Fruit fly (Drosophila melanogaster): ENCODE measurements around the gene Acbp5.

Gene Acbp5

dm6 chr3L:8788445-8788844, at the start of gene Acbp5:
Gene Acbp5, minus strand, starts transcription at chr3L:8788545.
- no peak for TF ChIP-seq CG5204 (GFP tag; optimal IDR thresholded peaks at IDR 0.05)
- no peak for TF ChIP-seq CG11617 (GFP tag; optimal IDR thresholded peaks at IDR 0.05)
- TF ChIP-seq Crg-1 (GFP tag; optimal IDR thresholded peaks at IDR 0.05): no peak

dm6 chr3L:8836162-8836561, 47.8 kb upstream of the Acbp5 start, which contains the start of gene CG32026:
Gene CG32026, plus strand, starts transcription at chr3L:8836462.
- TF ChIP-seq Crg-1 (GFP tag; optimal IDR thresholded peaks at IDR 0.05) (no peak), CG7045 (GFP tag; optimal IDR thresholded peaks at IDR 0.05) (no peak)

dm6 chr3L:8835441-8835840, 47.1 kb upstream of the Acbp5 start:
- TF ChIP-seq cnc (optimal IDR thresholded peaks at IDR 0.05): no peak
- TF ChIP-seq tj (GFP tag; optimal IDR thresholded peaks at IDR 0.05): peak; percentile 89

- TF ChIP-seq CG33017 (tag; optimal IDR thresholded peaks at IDR 0.05) (no peak), Clk (GFP tag; optimal IDR thresholded peaks at IDR 0.05) (no peak), bab1 (GFP tag; optimal IDR thresholded peaks at IDR 0.05) (no peak), CG1620 (GFP tag; optimal IDR thresholded peaks at IDR 0.05) (no peak)
These were observed 46.5 kb upstream of the Acbp5 start for dm6 chr3L:8834886-8835285.

- TF ChIP-seq CG1620 (GFP tag; optimal IDR thresholded peaks at IDR 0.05) (no peak), CG12768 (GFP tag; optimal IDR thresholded peaks at IDR 0.05) (no peak), CG7045 (GFP tag; optimal IDR thresholded peaks at IDR 0.05) (no peak), bab1 (GFP tag; optimal IDR thresholded peaks at IDR 0.05) (no peak), Clk (GFP tag; optimal IDR thresholded peaks at IDR 0.05) (no peak), cic (GFP tag; optimal IDR thresholded peaks at IDR 0.05) (no peak), Crg-1 (GFP tag; optimal IDR thresholded peaks at IDR 0.05) (no peak), ovo (GFP tag; optimal IDR thresholded peaks at IDR 0.05) (no peak), toe (GFP tag; optimal IDR thresholded peaks at IDR 0.05) (no peak), pad (GFP tag; optimal IDR thresholded peaks at IDR 0.05) (no peak), CG11617 (GFP tag; optimal IDR thresholded peaks at IDR 0.05) (no peak), cnc (optimal IDR thresholded peaks at IDR 0.05) (no peak), kay (GFP tag; ENCODE audit: borderline replicate concordance) (no peak), tj (GFP tag; optimal IDR thresholded peaks at IDR 0.05) (no peak), Mnt (GFP tag; optimal IDR thresholded peaks at IDR 0.05) (no peak), CG33017 (tag; optimal IDR thresholded peaks at IDR 0.05) (no peak), CG14711 (tag; optimal IDR thresholded peaks at IDR 0.05) (no peak)
These were observed 46.1 kb upstream of the Acbp5 start for dm6 chr3L:8834486-8834885.

- TF ChIP-seq CG5204 (GFP tag; optimal IDR thresholded peaks at IDR 0.05) (no peak), CG12768 (GFP tag; optimal IDR thresholded peaks at IDR 0.05) (no peak), tj (GFP tag; optimal IDR thresholded peaks at IDR 0.05) (no peak), Hr96 (GFP tag; optimal IDR thresholded peaks at IDR 0.05) (no peak), Crg-1 (GFP tag; optimal IDR thresholded peaks at IDR 0.05) (no peak), CG7045 (GFP tag; optimal IDR thresholded peaks at IDR 0.05) (no peak), bab1 (GFP tag; optimal IDR thresholded peaks at IDR 0.05) (no peak), Mnt (GFP tag; optimal IDR thresholded peaks at IDR 0.05) (no peak), pad (GFP tag; optimal IDR thresholded peaks at IDR 0.05) (no peak), cnc (optimal IDR thresholded peaks at IDR 0.05) (no peak), kay (GFP tag; ENCODE audit: borderline replicate concordance) (no peak), CG7101 (tag; optimal IDR thresholded peaks at IDR 0.05) (no peak), CG11617 (GFP tag; optimal IDR thresholded peaks at IDR 0.05) (no peak), cic (GFP tag; optimal IDR thresholded peaks at IDR 0.05) (no peak), CG14711 (tag; optimal IDR thresholded peaks at IDR 0.05) (no peak), toe (GFP tag; optimal IDR thresholded peaks at IDR 0.05) (no peak), CG1620 (GFP tag; optimal IDR thresholded peaks at IDR 0.05) (no peak), CG33017 (tag; optimal IDR thresholded peaks at IDR 0.05) (no peak), Clk (GFP tag; optimal IDR thresholded peaks at IDR 0.05) (no peak)
These were observed 45.1 kb upstream of the Acbp5 start for dm6 chr3L:8833467-8833802.

dm6 chr3L:8832737-8833466, 44.6 kb upstream of the Acbp5 start:
- TF ChIP-seq CG5204 (GFP tag; optimal IDR thresholded peaks at IDR 0.05): no peak
- TF ChIP-seq Crg-1 (GFP tag; optimal IDR thresholded peaks at IDR 0.05): no peak
- no peak for TF ChIP-seq ovo (GFP tag; optimal IDR thresholded peaks at IDR 0.05)
- TF ChIP-seq cic (GFP tag; optimal IDR thresholded peaks at IDR 0.05): no peak
- no peak for TF ChIP-seq CG7045 (GFP tag; optimal IDR thresholded peaks at IDR 0.05)
- no peak for TF ChIP-seq pad (GFP tag; optimal IDR thresholded peaks at IDR 0.05)
- no peak for TF ChIP-seq CG12768 (GFP tag; optimal IDR thresholded peaks at IDR 0.05)
- TF ChIP-seq cnc (optimal IDR thresholded peaks at IDR 0.05): no peak
- TF ChIP-seq Clk (GFP tag; optimal IDR thresholded peaks at IDR 0.05): no peak
- TF ChIP-seq Hr96 (GFP tag; optimal IDR thresholded peaks at IDR 0.05): no peak
- TF ChIP-seq CG1620 (GFP tag; optimal IDR thresholded peaks at IDR 0.05): no peak
- TF ChIP-seq CG7101 (tag; optimal IDR thresholded peaks at IDR 0.05): no peak
- TF ChIP-seq bab1 (GFP tag; optimal IDR thresholded peaks at IDR 0.05): no peak
- no peak for TF ChIP-seq CG33017 (tag; optimal IDR thresholded peaks at IDR 0.05)
- no peak for TF ChIP-seq CG14711 (tag; optimal IDR thresholded peaks at IDR 0.05)
- TF ChIP-seq tj (GFP tag; optimal IDR thresholded peaks at IDR 0.05): no peak
- TF ChIP-seq kay (GFP tag; ENCODE audit: borderline replicate concordance): no peak
- no peak for TF ChIP-seq toe (GFP tag; optimal IDR thresholded peaks at IDR 0.05)
- TF ChIP-seq CG11617 (GFP tag; optimal IDR thresholded peaks at IDR 0.05): no peak
- TF ChIP-seq Mnt (GFP tag; optimal IDR thresholded peaks at IDR 0.05): no peak

Data from whole organism, adult.